Fruit fly (Drosophila melanogaster) whole organism, embryonic: ENCODE data around the gene CG43116.

Experiments
- ATbp ChIP-seq: fragments of 200-800 bp; sonication (Bioruptor generic); optimal IDR thresholded peaks from 2 replicates; lab custom pipeline; 2017; ENCODE audit warnings: missing biosample characterization, mild to moderate bottlenecking, missing genetic modification characterization, missing genetic modification reagents
- Aef1 ChIP-seq: fragments of 200-800 bp; sonication (Bioruptor generic); IDR thresholded peaks from 3 replicates; pipeline ENCODE4 v1.3.6; 2022; ENCODE audit warnings: missing biosample characterization, missing genetic modification characterization
- CG11504 ChIP-seq: fragments of 200-800 bp; sonication (Bioruptor generic); optimal IDR thresholded peaks from 3 replicates; lab custom pipeline; 2019; ENCODE audit warnings: missing biosample characterization, mild to moderate bottlenecking, missing genetic modification characterization, moderate library complexity
- CG12071 ChIP-seq: fragments of 200-800 bp; sonication (Bioruptor generic); optimal IDR thresholded peaks from 3 replicates; lab custom pipeline; 2018; ENCODE audit warnings: missing biosample characterization, mild to moderate bottlenecking, missing genetic modification characterization
- CG12942 ChIP-seq: fragments of 200-800 bp; sonication (Bioruptor generic); optimal IDR thresholded peaks from 3 replicates; lab custom pipeline; 2016; ENCODE audit warnings: missing biosample characterization, missing genetic modification characterization
- CG14050 ChIP-seq: fragments of 200-800 bp; sonication (Bioruptor generic); IDR thresholded peaks from 3 replicates; pipeline ENCODE4 v1.3.6; 2022; ENCODE audit warnings: missing biosample characterization, missing genetic modification characterization
- CG14441 ChIP-seq: fragments of 200-800 bp; sonication (Bioruptor generic); IDR thresholded peaks from 2 replicates; pipeline ENCODE4 v1.3.6; 2022; ENCODE audit warnings: missing biosample characterization, missing genetic modification characterization
- CG14860 ChIP-seq: fragments of 200-800 bp; sonication (Bioruptor generic); IDR thresholded peaks from 3 replicates; pipeline ENCODE4 v1.3.6; 2022; ENCODE audit warnings: missing biosample characterization, missing genetic modification characterization; ENCODE audit not compliant: partially characterized antibody
- CG15073 ChIP-seq: fragments of 200-800 bp; sonication (Bioruptor generic); optimal IDR thresholded peaks from 2 replicates; lab custom pipeline; 2016; ENCODE audit warnings: missing biosample characterization, missing genetic modification characterization
- CG15514 ChIP-seq: fragments of 200-800 bp; sonication (Bioruptor generic); optimal IDR thresholded peaks from 3 replicates; lab custom pipeline; 2017; ENCODE audit warnings: missing biosample characterization, missing genetic modification characterization, mild to moderate bottlenecking, moderate library complexity, missing genetic modification reagents
- CG1647 ChIP-seq: fragments of 200-800 bp; sonication (Bioruptor generic); optimal IDR thresholded peaks from 3 replicates; lab custom pipeline; 2016; ENCODE audit warnings: missing biosample characterization, missing genetic modification characterization
- CG2199 ChIP-seq: fragments of 200-800 bp; sonication (Bioruptor generic); IDR thresholded peaks from 3 replicates; pipeline ENCODE4 v1.3.6; 2022; ENCODE audit warnings: missing biosample characterization, missing genetic modification characterization
- CG31388 ChIP-seq: fragments of 200-800 bp; sonication (Bioruptor generic); optimal IDR thresholded peaks from 2 replicates; lab custom pipeline; 2016; ENCODE audit warnings: missing biosample characterization, missing genetic modification characterization
- CG3847 ChIP-seq: fragments of 200-800 bp; sonication (Bioruptor generic); IDR thresholded peaks from 2 replicates; pipeline ENCODE4 v1.3.6; 2022; ENCODE audit warnings: missing biosample characterization, missing genetic modification characterization
- CG4820 ChIP-seq: fragments of 200-800 bp; sonication (Bioruptor generic); optimal IDR thresholded peaks from 3 replicates; lab custom pipeline; 2016; ENCODE audit warnings: missing biosample characterization, missing genetic modification characterization
- CG7271 ChIP-seq: fragments of 200-800 bp; sonication (Bioruptor generic); optimal IDR thresholded peaks from 2 replicates; lab custom pipeline; 2018; ENCODE audit warnings: missing biosample characterization, mild to moderate bottlenecking, missing genetic modification characterization, moderate library complexity
- CG8359 ChIP-seq: fragments of 200-800 bp; sonication (Bioruptor generic); optimal IDR thresholded peaks from 2 replicates; lab custom pipeline; 2017; ENCODE audit warnings: missing biosample characterization, mild to moderate bottlenecking, missing genetic modification characterization, borderline replicate concordance
- CG9817 ChIP-seq: fragments of 200-800 bp; sonication (Bioruptor generic); optimal IDR thresholded peaks from 2 replicates; lab custom pipeline; 2018; ENCODE audit warnings: missing biosample characterization, mild to moderate bottlenecking, missing genetic modification characterization, moderate library complexity
- Camta ChIP-seq: fragments of 200-800 bp; sonication (Bioruptor generic); optimal IDR thresholded peaks from 2 replicates; lab custom pipeline; 2016; ENCODE audit warnings: missing biosample characterization, missing genetic modification characterization
- Dbx ChIP-seq: fragments of 200-800 bp; sonication (Bioruptor generic); IDR thresholded peaks from 3 replicates; pipeline ENCODE4 v1.3.6; 2022; ENCODE audit warnings: missing biosample characterization, missing genetic modification characterization
- Doc2 ChIP-seq: fragments of 200-800 bp; sonication (Bioruptor generic); IDR thresholded peaks from 2 replicates; pipeline ENCODE4 v1.3.6; 2022; ENCODE audit warnings: missing biosample characterization, missing genetic modification characterization
- Fer2 ChIP-seq: fragments of 200-800 bp; sonication (Bioruptor generic); optimal IDR thresholded peaks from 2 replicates; lab custom pipeline; 2018; ENCODE audit warnings: missing biosample characterization, mild to moderate bottlenecking, missing genetic modification characterization, moderate library complexity
- Gsc ChIP-seq: fragments of 200-800 bp; sonication (Bioruptor generic); IDR thresholded peaks from 2 replicates; pipeline ENCODE4 v1.3.6; 2022; ENCODE audit warnings: missing biosample characterization, missing genetic modification characterization
- Hand ChIP-seq: fragments of 200-800 bp; sonication (Bioruptor generic); optimal IDR thresholded peaks from 2 replicates; lab custom pipeline; 2017; ENCODE audit warnings: mild to moderate bottlenecking, missing biosample characterization, missing genetic modification reagents, missing genetic modification characterization
- PHDP ChIP-seq: fragments of 200-800 bp; sonication (Bioruptor generic); optimal IDR thresholded peaks from 3 replicates; lab custom pipeline; 2018; ENCODE audit warnings: missing biosample characterization, mild to moderate bottlenecking, missing genetic modification characterization, moderate library complexity
- Rx ChIP-seq: fragments of 200-800 bp; sonication (Bioruptor generic); IDR thresholded peaks from 2 replicates; pipeline ENCODE4 v1.3.6; 2022; ENCODE audit warnings: missing biosample characterization, missing genetic modification characterization
- Sox102F ChIP-seq: fragments of 200-800 bp; sonication (Bioruptor generic); optimal IDR thresholded peaks from 2 replicates; lab custom pipeline; 2018; ENCODE audit warnings: missing biosample characterization, mild to moderate bottlenecking, missing genetic modification characterization, moderate library complexity
- Sry-δ ChIP-seq: fragments of 200-800 bp; sonication (Bioruptor generic); optimal IDR thresholded peaks from 2 replicates; lab custom pipeline; 2016; ENCODE audit warnings: missing biosample characterization, missing genetic modification characterization
- ac ChIP-seq: fragments of 200-800 bp; sonication (Bioruptor generic); optimal IDR thresholded peaks from 3 replicates; lab custom pipeline; 2017; ENCODE audit warnings: missing biosample characterization, mild to moderate bottlenecking, missing genetic modification characterization
- bab2 ChIP-seq: fragments of 200-800 bp; sonication (Bioruptor generic); optimal IDR thresholded peaks from 2 replicates; lab custom pipeline; 2016; ENCODE audit warnings: missing biosample characterization, missing genetic modification characterization
- bsh ChIP-seq, 2 experiments: fragments of 200-800 bp; sonication (Bioruptor generic); optimal IDR thresholded peaks; 2 replicates each; lab custom pipeline; 2017 to 2018; ENCODE audit warnings: mild to moderate bottlenecking in 2 of 2, missing biosample characterization in 2 of 2, missing genetic modification characterization in 2 of 2, moderate library complexity in 1 of 2
- btn ChIP-seq: fragments of 200-800 bp; sonication (Bioruptor generic); optimal IDR thresholded peaks from 2 replicates; lab custom pipeline; 2016; ENCODE audit warnings: missing biosample characterization, missing genetic modification characterization
- cg ChIP-seq: fragments of 200-800 bp; sonication (Bioruptor generic); optimal IDR thresholded peaks from 3 replicates; lab custom pipeline; 2019; ENCODE audit warnings: missing biosample characterization, mild to moderate bottlenecking, missing genetic modification characterization, moderate library complexity
- en ChIP-seq: fragments of 200-800 bp; sonication (Bioruptor generic); optimal IDR thresholded peaks from 2 replicates; lab custom pipeline; 2016; ENCODE audit warnings: missing biosample characterization, missing genetic modification characterization
- ewg ChIP-seq: fragments of 200-800 bp; sonication (Bioruptor generic); optimal IDR thresholded peaks from 3 replicates; lab custom pipeline; 2017; ENCODE audit warnings: mild to moderate bottlenecking, missing biosample characterization, missing genetic modification reagents, missing genetic modification characterization
- fd64A ChIP-seq: fragments of 200-800 bp; sonication (Bioruptor generic); optimal IDR thresholded peaks from 3 replicates; lab custom pipeline; 2018; ENCODE audit warnings: missing biosample characterization, mild to moderate bottlenecking, missing genetic modification characterization
- ftz-f1 ChIP-seq: fragments of 200-800 bp; sonication (Bioruptor generic); optimal IDR thresholded peaks from 2 replicates; lab custom pipeline; 2016; ENCODE audit warnings: missing biosample characterization, missing genetic modification characterization
- gcm ChIP-seq: fragments of 200-800 bp; sonication (Bioruptor generic); optimal IDR thresholded peaks from 2 replicates; lab custom pipeline; 2019; ENCODE audit warnings: missing biosample characterization, mild to moderate bottlenecking, missing genetic modification characterization, moderate library complexity
- jumu ChIP-seq: fragments of 200-800 bp; sonication (Bioruptor generic); optimal IDR thresholded peaks from 3 replicates; lab custom pipeline; 2016; ENCODE audit warnings: missing biosample characterization, missing genetic modification characterization
- nau ChIP-seq: fragments of 200-800 bp; sonication (Bioruptor generic); optimal IDR thresholded peaks from 3 replicates; lab custom pipeline; 2017; ENCODE audit warnings: missing biosample characterization, mild to moderate bottlenecking, missing genetic modification characterization, missing genetic modification reagents
- p53 ChIP-seq: fragments of 200-800 bp; sonication (Bioruptor generic); optimal IDR thresholded peaks from 2 replicates; lab custom pipeline; 2016; ENCODE audit warnings: missing biosample characterization, missing genetic modification characterization
- prd ChIP-seq, 3 experiments: fragments of >200 bp in 2 of 3; fragments of 200-800 bp in 1 of 3; sonication (Bioruptor generic) in 1 of 3; optimal IDR thresholded peaks in 2 of 3; IDR thresholded peaks in 1 of 3; 2 replicates in 2 of 3; 3 replicates in 1 of 3; pipeline versions ENCODE4 v1.3.6 to Lab custom; 2017 to 2022; ENCODE audit warnings: missing biosample characterization in 1 of 3, missing genetic modification characterization in 1 of 3
- psq ChIP-seq: fragments of 200-800 bp; sonication (Bioruptor generic); optimal IDR thresholded peaks from 2 replicates; lab custom pipeline; 2017; ENCODE audit warnings: missing biosample characterization, missing genetic modification characterization
- pzg ChIP-seq: fragments of 200-800 bp; sonication (Bioruptor generic); optimal IDR thresholded peaks from 3 replicates; lab custom pipeline; 2018; ENCODE audit warnings: missing biosample characterization, mild to moderate bottlenecking, missing genetic modification characterization, moderate library complexity
- sens-2 ChIP-seq: fragments of 200-800 bp; sonication (Bioruptor generic); IDR thresholded peaks from 2 replicates; pipeline ENCODE4 v1.3.6; 2022; ENCODE audit warnings: missing biosample characterization, missing genetic modification characterization
- stc ChIP-seq: fragments of 200-800 bp; sonication (Bioruptor generic); IDR thresholded peaks from 2 replicates; pipeline ENCODE4 v1.3.6; 2022; ENCODE audit warnings: missing biosample characterization, missing genetic modification characterization
- trh ChIP-seq: fragments of 200-800 bp; sonication (Bioruptor generic); optimal IDR thresholded peaks from 2 replicates; lab custom pipeline; 2016; ENCODE audit warnings: missing biosample characterization, missing genetic modification characterization
- tx ChIP-seq: fragments of 200-800 bp; sonication (Bioruptor generic); optimal IDR thresholded peaks from 2 replicates; lab custom pipeline; 2016; ENCODE audit warnings: missing biosample characterization, missing genetic modification characterization

Gene CG43116

dm6 chr3R:26042131-26042885, 45.5 kb upstream of the CG43116 start (continued):
- peak; percentile 97 for TF ChIP-seq Aef1 (GFP tag; lab: Robert Waterston, UW)
- TF ChIP-seq fd64A (GFP tag; lab: Kevin White, UChicago), result peak; percentile 82
- TF ChIP-seq CG15073, result peak; percentile 83
- peak; percentile 94 for TF ChIP-seq CG11504 (tag; lab: Kevin White, UChicago)
- peak; percentile 82 to 98 for TF ChIP-seq bsh (GFP tag; optimal IDR thresholded peaks at IDR 0.05; lab: Kevin White, UChicago)
- peak; percentile 84 for TF ChIP-seq Doc2
- peak; percentile 97 for TF ChIP-seq jumu (GFP tag; lab: Kevin White, UChicago)
- TF ChIP-seq Sox102F (GFP tag; lab: Kevin White, UChicago), result peak; percentile 98
- TF ChIP-seq CG31388 (GFP tag; lab: Kevin White, UChicago), result peak; percentile 89
- TF ChIP-seq gcm, result peak; percentile 95
- no peak for TF ChIP-seq prd (optimal IDR thresholded peaks at IDR 0.05; lab: Kevin White, UChicago)
- peak; percentile 98 for TF ChIP-seq prd (GFP tag; IDR thresholded peaks at IDR 0.05; lab: Robert Waterston, UW)
- no peak for TF ChIP-seq nau (GFP tag; lab: Kevin White, UChicago)
- TF ChIP-seq CG15514 (GFP tag; lab: Kevin White, UChicago), result peak; percentile 86
- TF ChIP-seq btn (GFP tag; lab: Kevin White, UChicago), result peak; percentile 94
- peak; percentile 86 for TF ChIP-seq ac (GFP tag; lab: Kevin White, UChicago)
- TF ChIP-seq bab2 (GFP tag; lab: Kevin White, UChicago), result peak; percentile 98
- peak; percentile 95 for TF ChIP-seq CG12071 (GFP tag; lab: Kevin White, UChicago)
- peak; percentile 94 for TF ChIP-seq CG2199 (GFP tag; lab: Robert Waterston, UW)
- peak; percentile 93 for TF ChIP-seq ewg (GFP tag; lab: Kevin White, UChicago)
- peak; percentile 95 for TF ChIP-seq ATbp (GFP tag; lab: Kevin White, UChicago)
- peak; percentile 69 for TF ChIP-seq CG7271 (tag; lab: Kevin White, UChicago)
- peak; percentile 95 for TF ChIP-seq Dbx (GFP tag; lab: Robert Waterston, UW)
- peak; percentile 99 for TF ChIP-seq CG14441 (GFP tag; lab: Robert Waterston, UW)
- TF ChIP-seq CG8359 (GFP tag; lab: Kevin White, UChicago), result peak; percentile 86
- TF ChIP-seq tx (GFP tag; lab: Kevin White, UChicago), result peak; percentile 97
- TF ChIP-seq CG12942 (GFP tag; lab: Kevin White, UChicago), result peak; percentile 96
- peak; percentile 86 for TF ChIP-seq Hand (GFP tag; lab: Kevin White, UChicago)
- TF ChIP-seq sens-2 (GFP tag; lab: Robert Waterston, UW), result peak; percentile 96
- peak; percentile 96 for TF ChIP-seq CG3847 (GFP tag; lab: Robert Waterston, UW)
- TF ChIP-seq p53, result peak; percentile 94
- peak; percentile 80 for TF ChIP-seq psq (GFP tag; lab: Kevin White, UChicago)
- TF ChIP-seq Sry-δ (GFP tag; lab: Kevin White, UChicago), result peak; percentile 66
- peak; percentile 96 for TF ChIP-seq PHDP (tag; lab: Kevin White, UChicago)
- TF ChIP-seq CG4820 (GFP tag; lab: Kevin White, UChicago), result peak; percentile 95
- TF ChIP-seq ftz-f1 (GFP tag; lab: Kevin White, UChicago), result peak; percentile 53
- TF ChIP-seq Camta, result peak; percentile 97
- TF ChIP-seq Gsc (GFP tag; lab: Robert Waterston, UW), result peak; percentile 90
- peak; percentile 93 for TF ChIP-seq CG9817 (tag; lab: Kevin White, UChicago)
- peak; percentile 80 for TF ChIP-seq Fer2 (tag; lab: Kevin White, UChicago)
- peak; percentile 91 for TF ChIP-seq trh (GFP tag; lab: Kevin White, UChicago)
- TF ChIP-seq Rx, result peak; percentile 97
- TF ChIP-seq stc (GFP tag; lab: Robert Waterston, UW), result peak; percentile 97
- TF ChIP-seq pzg, result peak; percentile 33
- TF ChIP-seq CG14860 (GFP tag; lab: Robert Waterston, UW), result no peak
- peak; percentile 95 for TF ChIP-seq CG14050
- peak; percentile 93 for TF ChIP-seq en (GFP tag; lab: Kevin White, UChicago)
- peak; percentile 91 for TF ChIP-seq cg (GFP tag; lab: Kevin White, UChicago)
- TF ChIP-seq CG1647, result peak; percentile 96
